Worm (Caenorhabditis elegans): ENCODE results near the gene spot-1.

ce11 chrIII:7239416-7239815 is 37.7 kb downstream of the spot-1 start:
- no peak for TF ChIP-seq nhr-6 (tag; optimal IDR thresholded peaks at IDR 0.05)
- no peak for TF ChIP-seq ztf-11 (tag; optimal IDR thresholded peaks at IDR 0.05)
- no peak for TF ChIP-seq nhr-12 (tag; optimal IDR thresholded peaks at IDR 0.05)
